Fruit fly (Drosophila melanogaster): ENCODE results near the gene CG12589.

DNA sequence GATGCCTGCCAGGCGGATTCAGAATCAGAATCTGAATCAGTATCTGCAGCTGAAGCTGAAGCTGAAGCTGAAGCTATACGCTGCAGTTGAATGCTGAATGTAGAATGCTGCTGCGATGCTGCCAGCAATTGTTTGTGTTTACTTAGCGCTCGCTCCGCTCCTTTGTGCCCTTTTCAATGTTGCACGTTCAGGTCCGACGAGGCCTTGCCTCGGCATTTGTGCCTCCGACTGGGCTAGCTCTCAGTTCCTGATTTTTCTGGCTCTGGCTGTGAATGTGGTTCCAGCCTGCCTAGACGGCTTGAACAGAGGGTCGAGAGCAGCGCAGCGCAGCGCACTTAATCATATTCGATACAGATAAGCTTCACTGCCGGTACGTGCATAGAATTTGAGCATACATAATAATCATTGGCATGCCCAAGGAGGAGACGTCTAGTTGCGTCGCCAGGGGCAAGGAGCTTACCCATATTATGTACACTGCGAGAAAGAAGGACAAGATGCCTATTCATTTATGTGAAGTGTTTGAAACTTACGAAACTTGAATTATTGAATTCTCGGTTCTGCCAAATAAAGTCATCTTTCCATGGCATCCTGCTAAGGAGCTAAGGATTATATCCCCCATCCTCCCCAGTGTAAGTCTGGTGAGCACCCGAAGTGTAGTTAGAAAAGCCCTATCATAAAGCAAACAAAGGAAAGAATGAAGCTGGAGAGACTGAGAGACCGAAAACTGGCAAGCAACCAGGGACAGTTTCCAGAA lies 18.2 kb downstream of the CG12589 start:
- no peak for TF ChIP-seq CG10348 (GFP tag; IDR thresholded peaks at IDR 0.05)
- peak; percentile 62 for TF ChIP-seq Ets98B (GFP tag; IDR thresholded peaks at IDR 0.05)
- TF ChIP-seq CG4496 (GFP tag; IDR thresholded peaks at IDR 0.05): peak; percentile 82
- TF ChIP-seq Pif1A (GFP tag; optimal IDR thresholded peaks at IDR 0.05): peak; percentile 78
- peak; percentile 81 for TF ChIP-seq CG8301 (tag; optimal IDR thresholded peaks at IDR 0.05)
- TF ChIP-seq CG12605 (GFP tag; IDR thresholded peaks at IDR 0.05): peak; percentile 49; the same call in 1 of the 2 replicates
- peak; percentile 84 for TF ChIP-seq CG34367 (tag; optimal IDR thresholded peaks at IDR 0.05)
- TF ChIP-seq CG8159 (tag; optimal IDR thresholded peaks at IDR 0.05): peak; percentile 81
- TF ChIP-seq rn (GFP tag; IDR thresholded peaks at IDR 0.05): no peak
- peak; percentile 43 for TF ChIP-seq CG13204 (GFP tag; optimal IDR thresholded peaks at IDR 0.05)

All from whole organism, pupa.